Fruit fly (Drosophila melanogaster): Measurements from ENCODE around the gene hng3.

The hng3 gene

DNA sequence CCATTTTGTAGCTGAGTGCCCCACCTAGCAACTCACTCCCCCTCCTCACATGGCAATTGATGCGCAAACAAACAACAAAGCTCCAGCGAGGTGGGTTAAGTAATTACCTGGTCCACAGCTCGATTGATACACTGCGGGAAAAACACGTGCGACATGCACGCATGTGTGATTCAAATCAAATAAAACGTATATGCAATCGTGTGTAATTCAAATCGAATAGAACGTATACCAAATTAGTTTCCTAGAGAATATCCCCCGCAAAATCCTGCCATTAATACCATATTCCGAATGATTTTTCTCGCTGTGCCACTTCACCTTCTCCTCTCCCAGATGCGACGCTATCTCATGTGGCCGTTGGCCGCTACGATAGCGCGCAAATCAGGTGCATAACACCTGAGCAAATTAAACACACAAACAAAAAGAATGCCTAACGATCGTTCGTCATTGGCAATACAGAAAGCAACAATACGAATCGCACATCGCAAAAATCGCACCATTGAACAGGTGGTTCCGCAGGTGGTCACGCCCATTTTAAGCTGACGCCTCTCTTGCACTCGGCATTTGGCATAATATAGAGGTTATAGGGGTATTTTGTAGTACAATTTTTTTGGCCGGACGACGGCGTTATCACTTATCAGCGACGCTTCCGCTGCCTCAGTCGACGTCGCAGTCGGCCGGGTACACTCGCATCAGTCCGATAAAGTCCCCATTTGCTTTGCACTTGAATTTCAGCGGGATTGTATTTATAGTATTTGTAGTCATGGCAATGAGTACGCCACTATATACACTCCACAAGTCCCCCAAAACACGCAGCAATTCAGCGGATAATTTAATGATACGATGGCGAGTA, 29.0 kb upstream of the hng3 start (continued):
- TF ChIP-seq BEAF-32 (GFP tag; optimal IDR thresholded peaks at IDR 0.05) (no peak), CG10979 (tag; optimal IDR thresholded peaks at IDR 0.05) (peak; percentile 52), pb (GFP tag; optimal IDR thresholded peaks at IDR 0.05) (peak; percentile 54), CG6689 (GFP tag; IDR thresholded peaks at IDR 0.05) (peak; percentile 60), CG16863 (GFP tag; optimal IDR thresholded peaks at IDR 0.05) (peak; percentile 80)

DNA sequence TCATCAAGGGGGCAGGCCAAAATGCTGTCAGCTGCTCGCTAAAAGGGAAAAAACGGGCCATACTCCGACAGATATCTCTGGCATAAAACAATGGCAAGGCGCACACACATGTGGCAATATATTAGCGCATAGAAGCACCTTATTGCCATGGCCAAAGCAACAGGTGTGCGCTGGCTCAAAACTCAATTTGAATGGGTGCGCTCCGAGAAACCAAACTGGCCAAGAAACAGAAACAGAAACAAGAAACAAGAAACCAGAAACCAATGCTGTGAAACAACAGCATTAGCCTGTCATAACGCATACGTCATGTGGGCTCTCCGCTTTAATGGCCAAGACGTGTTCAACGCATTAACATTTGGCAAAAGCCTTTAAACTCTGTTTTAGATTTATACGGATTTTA, 27.6 kb upstream of the hng3 start:
- no peak for TF ChIP-seq CG8290 (GFP tag; optimal IDR thresholded peaks at IDR 0.05)
- no peak for TF ChIP-seq CG8290 (tag; optimal IDR thresholded peaks at IDR 0.05)
- TF ChIP-seq dm (GFP tag; optimal IDR thresholded peaks at IDR 0.05), result no peak
- no peak for TF ChIP-seq gsb (GFP tag; IDR thresholded peaks at IDR 0.05)
- TF ChIP-seq CG10267 (tag; optimal IDR thresholded peaks at IDR 0.05), result no peak
- no peak for TF ChIP-seq CG17359 (tag; optimal IDR thresholded peaks at IDR 0.05)
- TF ChIP-seq sd (tag; optimal IDR thresholded peaks at IDR 0.05), result no peak
- TF ChIP-seq insv (GFP tag; optimal IDR thresholded peaks at IDR 0.05), result no peak
- TF ChIP-seq Sry-β (GFP tag; optimal IDR thresholded peaks at IDR 0.05), result no peak
- TF ChIP-seq rib (GFP tag; IDR thresholded peaks at IDR 0.05), result no peak
- TF ChIP-seq scrt (GFP tag; optimal IDR thresholded peaks at IDR 0.05), result peak; percentile 46
- TF ChIP-seq dmrt99B (tag; optimal IDR thresholded peaks at IDR 0.05), result no peak
- TF ChIP-seq cwo (GFP tag; optimal IDR thresholded peaks at IDR 0.05), result no peak
- peak; percentile 1 for TF ChIP-seq CG7839 (tag; optimal IDR thresholded peaks at IDR 0.05)
- no peak for TF ChIP-seq CG2129 (GFP tag; IDR thresholded peaks at IDR 0.05; ENCODE audit: partially characterized antibody)
- TF ChIP-seq CG13296 (GFP tag; optimal IDR thresholded peaks at IDR 0.05), result peak; percentile 16
- no peak for TF ChIP-seq h (optimal IDR thresholded peaks at IDR 0.05)
- 0 out of 3 replicates have a peak, but pooled peaks have one; percentile 5 for TF ChIP-seq dysf (GFP tag; IDR thresholded peaks at IDR 0.05)
- peak in 1 of 2 experiments; percentile 11 for TF ChIP-seq Eip74EF (GFP tag; optimal IDR thresholded peaks at IDR 0.05)
- no peak for TF ChIP-seq CG4360 (GFP tag; IDR thresholded peaks at IDR 0.05)
- TF ChIP-seq CG17328 (GFP tag; IDR thresholded peaks at IDR 0.05), result no peak
- peak; percentile 4 for TF ChIP-seq schlank (tag; optimal IDR thresholded peaks at IDR 0.05)
- TF ChIP-seq chinmo (GFP tag; IDR thresholded peaks at IDR 0.05; ENCODE audit: partially characterized antibody), result peak; percentile 91; the same call in 3 of the 4 replicates
- TF ChIP-seq dati (GFP tag; IDR thresholded peaks at IDR 0.05), result no peak
- no peak for TF ChIP-seq CG30020 (tag; optimal IDR thresholded peaks at IDR 0.05)
- no peak for TF ChIP-seq CG1832 (GFP tag; optimal IDR thresholded peaks at IDR 0.05)
- TF ChIP-seq dimm (GFP tag; IDR thresholded peaks at IDR 0.05), result no peak
- TF ChIP-seq fd96Cb (tag; optimal IDR thresholded peaks at IDR 0.05), result no peak
- TF ChIP-seq kni (GFP tag; optimal IDR thresholded peaks at IDR 0.05), result no peak
- 0 out of 2 replicates have a peak, but pooled peaks have one; percentile 9 for TF ChIP-seq CG31224 (GFP tag; IDR thresholded peaks at IDR 0.05)
- TF ChIP-seq CG2678 (tag; optimal IDR thresholded peaks at IDR 0.05), result no peak
- TF ChIP-seq gt (GFP tag; IDR thresholded peaks at IDR 0.05), result no peak
- TF ChIP-seq grau (tag; optimal IDR thresholded peaks at IDR 0.05), result no peak
- no peak for TF ChIP-seq klu (GFP tag; IDR thresholded peaks at IDR 0.05)
- no peak for TF ChIP-seq jigr1 (GFP tag; IDR thresholded peaks at IDR 0.05)
- TF ChIP-seq CG1602 (GFP tag; optimal IDR thresholded peaks at IDR 0.05), result no peak
- TF ChIP-seq emc (GFP tag; optimal IDR thresholded peaks at IDR 0.05), result no peak
- peak; percentile 28 for TF ChIP-seq lab (GFP tag; optimal IDR thresholded peaks at IDR 0.05)
- no peak for TF ChIP-seq jumu (GFP tag; optimal IDR thresholded peaks at IDR 0.05)
- TF ChIP-seq stwl (tag; optimal IDR thresholded peaks at IDR 0.05), result no peak
- 0 out of 2 replicates have a peak, but pooled peaks have one; percentile 23 for TF ChIP-seq CG14441 (GFP tag; IDR thresholded peaks at IDR 0.05)
- TF ChIP-seq CG12769 (tag; optimal IDR thresholded peaks at IDR 0.05), result peak; percentile 56
- no peak for TF ChIP-seq CG13424 (tag; optimal IDR thresholded peaks at IDR 0.05)

All from whole organism, embryonic.